Worm (Caenorhabditis elegans) whole organism, L1 larva: ENCODE data around the gene T19C3.6.

ENCODE experiments used
- C34B4.2 ChIP-seq: sonication (generic microtip); optimal IDR thresholded peaks from 2 replicates; lab custom pipeline; 2017; ENCODE audit warnings: mild to moderate bottlenecking, missing genetic modification characterization, missing compliant biosample characterization
- F16B12.6 ChIP-seq: fragments of 150-350 bp; optimal IDR thresholded peaks from 2 replicates; lab custom pipeline; 2014; ENCODE audit warnings: missing biosample characterization, missing genetic modification characterization
- Y116A8C.19 ChIP-seq: sonication (generic microtip); optimal IDR thresholded peaks from 2 replicates; lab custom pipeline; 2016; ENCODE audit warnings: missing compliant biosample characterization, missing genetic modification characterization, borderline replicate concordance
- aha-1 ChIP-seq: fragments of 150-350 bp; optimal IDR thresholded peaks from 2 replicates; lab custom pipeline; 2014; ENCODE audit warnings: missing biosample characterization, missing genetic modification characterization
- alr-1 ChIP-seq: fragments of 200-800 bp; sonication (Bioruptor generic); optimal IDR thresholded peaks from 2 replicates; lab custom pipeline; 2018; ENCODE audit warnings: borderline replicate concordance, mild to moderate bottlenecking, missing genetic modification characterization, missing compliant biosample characterization
- aly-2 ChIP-seq: fragments of 150-350 bp; optimal IDR thresholded peaks from 2 replicates; lab custom pipeline; 2014; ENCODE audit warnings: missing biosample characterization, missing genetic modification characterization
- ceh-8 ChIP-seq: fragments of 200-800 bp; sonication (Bioruptor generic); optimal IDR thresholded peaks from 2 replicates; lab custom pipeline; 2018; ENCODE audit warnings: mild to moderate bottlenecking, missing genetic modification characterization, moderate library complexity, missing compliant biosample characterization
- ceh-82 ChIP-seq, 3 experiments: fragments of 150-350 bp in 1 of 3; sonication (generic microtip) in 2 of 3; optimal IDR thresholded peaks; 2 replicates each; lab custom pipeline; 2014 to 2017; ENCODE audit warnings: missing biosample characterization in 3 of 3, missing genetic modification characterization in 3 of 3
- ceh-90 ChIP-seq: sonication (generic microtip); optimal IDR thresholded peaks from 2 replicates; lab custom pipeline; 2016; ENCODE audit warnings: missing genetic modification characterization, missing compliant biosample characterization
- ces-1 ChIP-seq: fragments of 150-350 bp; optimal IDR thresholded peaks from 2 replicates; lab custom pipeline; 2014; ENCODE audit warnings: missing biosample characterization, missing genetic modification reagents, missing genetic modification characterization
- egl-13 ChIP-seq: sonication (generic microtip); optimal IDR thresholded peaks from 2 replicates; lab custom pipeline; 2016; ENCODE audit warnings: missing genotype, missing genetic modification reagents, missing genetic modification characterization, missing compliant biosample characterization
- elt-3 ChIP-seq, 6 experiments: fragments of 150-350 bp in 1 of 6; sonication (generic microtip); optimal IDR thresholded peaks; 2 replicates each; lab custom pipeline; 2017 to 2018; ENCODE audit warnings: missing biosample characterization in 6 of 6, missing genetic modification characterization in 6 of 6, inconsistent platforms in 1 of 6
- ets-5 ChIP-seq: fragments of 200-800 bp; sonication (Bioruptor generic); IDR thresholded peaks from 2 replicates; pipeline ENCODE4 v1.3.6; 2022; ENCODE audit warnings: missing genetic modification characterization, missing compliant biosample characterization
- fkh-10 ChIP-seq: sonication (generic microtip); optimal IDR thresholded peaks from 2 replicates; lab custom pipeline; 2017; ENCODE audit warnings: missing biosample characterization, missing genetic modification reagents, missing genetic modification characterization
- fkh-4 ChIP-seq: sonication (generic microtip); optimal IDR thresholded peaks from 2 replicates; lab custom pipeline; 2016; ENCODE audit warnings: missing compliant biosample characterization, missing genetic modification characterization, borderline replicate concordance
- fkh-8 ChIP-seq: sonication (generic microtip); optimal IDR thresholded peaks from 2 replicates; lab custom pipeline; 2016; ENCODE audit warnings: mild to moderate bottlenecking, missing genetic modification characterization, missing compliant biosample characterization
- grh-1 ChIP-seq: fragments of 200-800 bp; sonication (Bioruptor generic); IDR thresholded peaks from 2 replicates; pipeline ENCODE4 v1.3.6; 2022; ENCODE audit warnings: missing genetic modification reagents, missing genetic modification characterization, missing compliant biosample characterization
- hlh-4 ChIP-seq: sonication (generic microtip); optimal IDR thresholded peaks from 2 replicates; lab custom pipeline; 2016; ENCODE audit warnings: mild to moderate bottlenecking, missing genetic modification characterization, missing compliant biosample characterization
- lin-14 ChIP-seq: fragments of 200-800 bp; sonication (Bioruptor generic); optimal IDR thresholded peaks from 2 replicates; lab custom pipeline; 2018; ENCODE audit warnings: mild to moderate bottlenecking, missing genetic modification characterization, moderate library complexity, missing compliant biosample characterization
- lin-15B ChIP-seq: fragments of 150-350 bp; sonication (generic microtip); optimal IDR thresholded peaks from 3 replicates; lab custom pipeline; 2014; ENCODE audit warnings: missing biosample characterization, missing genetic modification characterization
- mdl-1 ChIP-seq, 2 experiments: fragments of 150-350 bp; optimal IDR thresholded peaks; 2 replicates each; lab custom pipeline; 2014 to 2017; ENCODE audit warnings: missing biosample characterization in 2 of 2, missing genetic modification characterization in 2 of 2, inconsistent platforms in 1 of 2
- mep-1 ChIP-seq: fragments of 150-350 bp; optimal IDR thresholded peaks from 2 replicates; lab custom pipeline; 2014; ENCODE audit warnings: missing biosample characterization, missing genetic modification characterization
- nhr-11 ChIP-seq: fragments of 150-350 bp; optimal IDR thresholded peaks from 2 replicates; lab custom pipeline; 2014; ENCODE audit warnings: missing biosample characterization, missing genetic modification characterization
- nhr-12 ChIP-seq: sonication (generic microtip); optimal IDR thresholded peaks from 2 replicates; lab custom pipeline; 2017; ENCODE audit warnings: missing biosample characterization, missing genetic modification characterization
- nhr-20 ChIP-seq: sonication (generic microtip); optimal IDR thresholded peaks from 2 replicates; lab custom pipeline; 2016; ENCODE audit warnings: mild to moderate bottlenecking, missing genetic modification characterization, missing compliant biosample characterization
- nhr-71 ChIP-seq: sonication (generic microtip); optimal IDR thresholded peaks from 2 replicates; lab custom pipeline; 2016; ENCODE audit warnings: mild to moderate bottlenecking, missing genetic modification characterization, moderate library complexity, missing compliant biosample characterization
- nhr-84 ChIP-seq: sonication (generic microtip); optimal IDR thresholded peaks from 2 replicates; lab custom pipeline; 2017; ENCODE audit warnings: missing biosample characterization, missing genetic modification characterization
- nhr-85 ChIP-seq: sonication (generic microtip); peaks from one replicate; lab custom pipeline; 2016; ENCODE audit warnings: missing genetic modification characterization, inconsistent platforms, missing compliant biosample characterization
- nhr-90 ChIP-seq: sonication (generic microtip); optimal IDR thresholded peaks from 2 replicates; lab custom pipeline; 2016; ENCODE audit warnings: mild to moderate bottlenecking, missing genetic modification characterization, missing compliant biosample characterization; ENCODE audit not compliant: poor library complexity
- pag-3 ChIP-seq: sonication (generic microtip); optimal IDR thresholded peaks from 2 replicates; lab custom pipeline; 2017; ENCODE audit warnings: missing genetic modification characterization, mild to moderate bottlenecking, missing compliant biosample characterization, antibody characterized with exemption, borderline replicate concordance; ENCODE audit not compliant: insufficient read depth
- pqm-1 ChIP-seq: sonication (generic microtip); optimal IDR thresholded peaks from 3 replicates; lab custom pipeline; 2017; ENCODE audit warnings: missing biosample characterization, missing genetic modification characterization
- rnt-1 ChIP-seq: sonication (generic microtip); optimal IDR thresholded peaks from 2 replicates; lab custom pipeline; 2016; ENCODE audit warnings: mild to moderate bottlenecking, missing genetic modification characterization, moderate library complexity, missing compliant biosample characterization
- skn-1 ChIP-seq: fragments of 150-350 bp; optimal IDR thresholded peaks from 2 replicates; lab custom pipeline; 2014; ENCODE audit warnings: missing biosample characterization, missing genetic modification characterization
- snpc-4 ChIP-seq: fragments of 150-350 bp; optimal IDR thresholded peaks from 2 replicates; lab custom pipeline; 2014; ENCODE audit warnings: missing biosample characterization, missing genetic modification characterization
- sox-4 ChIP-seq: sonication (generic microtip); optimal IDR thresholded peaks from 2 replicates; lab custom pipeline; 2016; ENCODE audit warnings: missing genetic modification characterization, missing compliant biosample characterization
- sup-37 ChIP-seq: fragments of 200-800 bp; sonication (Bioruptor generic); optimal IDR thresholded peaks from 2 replicates; lab custom pipeline; 2018; ENCODE audit warnings: mild to moderate bottlenecking, missing genetic modification characterization, missing compliant biosample characterization
- tlp-1 ChIP-seq: fragments of 150-350 bp; optimal IDR thresholded peaks from 2 replicates; lab custom pipeline; 2014; ENCODE audit warnings: missing biosample characterization, missing genetic modification characterization
- unc-30 ChIP-seq: sonication (generic microtip); optimal IDR thresholded peaks from 2 replicates; lab custom pipeline; 2017; ENCODE audit warnings: missing biosample characterization, missing genetic modification characterization
- unc-62 ChIP-seq: fragments of 150-350 bp; optimal IDR thresholded peaks from 2 replicates; lab custom pipeline; 2014; ENCODE audit warnings: missing biosample characterization, missing genetic modification reagents, missing genetic modification characterization
- unc-86 ChIP-seq: sonication (generic microtip); optimal IDR thresholded peaks from 2 replicates; lab custom pipeline; 2016; ENCODE audit warnings: missing genetic modification characterization, missing compliant biosample characterization
- unc-98 ChIP-seq: fragments of 200-800 bp; sonication (Bioruptor generic); IDR thresholded peaks from 2 replicates; pipeline ENCODE4 v1.3.6; 2022; ENCODE audit warnings: missing genetic modification characterization, missing compliant biosample characterization
- xbp-1 ChIP-seq: sonication (generic microtip); optimal IDR thresholded peaks from 2 replicates; lab custom pipeline; 2016; ENCODE audit warnings: missing genetic modification characterization, missing compliant biosample characterization
- zag-1 ChIP-seq: fragments of 150-350 bp; optimal IDR thresholded peaks from 2 replicates; lab custom pipeline; 2014; ENCODE audit warnings: missing biosample characterization, missing genetic modification characterization
- zip-4 ChIP-seq: fragments of 200-800 bp; sonication (Bioruptor generic); optimal IDR thresholded peaks from 2 replicates; lab custom pipeline; 2018; ENCODE audit warnings: mild to moderate bottlenecking, missing genetic modification characterization, moderate library complexity, missing compliant biosample characterization
- ztf-11 ChIP-seq, 2 experiments: sonication (generic microtip); optimal IDR thresholded peaks; 2 replicates each; lab custom pipeline; 2016 to 2017; ENCODE audit warnings: missing genetic modification characterization in 2 of 2, missing biosample characterization in 1 of 2, missing compliant biosample characterization in 1 of 2
- ztf-4 ChIP-seq: fragments of 150-350 bp; optimal IDR thresholded peaks from 2 replicates; lab custom pipeline; 2014; ENCODE audit warnings: missing biosample characterization, missing genetic modification characterization

Gene T19C3.6

ce11 chrIII:598168-598567 lies 33.2 kb downstream of the T19C3.6 start (continued):
- no peak for TF ChIP-seq sox-4 (tag; lab: Kevin White, UChicago)
- TF ChIP-seq pag-3 (tag; lab: Kevin White, UChicago): no peak
- peak; percentile 2 to 65 (median 50) for TF ChIP-seq ceh-82 (tag; optimal IDR thresholded peaks at IDR 0.05; lab: Kevin White, UChicago)
- TF ChIP-seq aha-1: no peak
- TF ChIP-seq unc-62: no peak
- TF ChIP-seq elt-3 (tag; optimal IDR thresholded peaks at IDR 0.05; lab: Kevin White, UChicago): no peak
- no peak for TF ChIP-seq lin-15B (tag; lab: Kevin White, UChicago)
- no peak for TF ChIP-seq ceh-90 (tag; lab: Kevin White, UChicago)
- peak; percentile 38 for TF ChIP-seq unc-86 (tag; lab: Kevin White, UChicago)
- no peak for TF ChIP-seq rnt-1
- peak; percentile 41 for TF ChIP-seq xbp-1
- TF ChIP-seq fkh-4 (tag; lab: Kevin White, UChicago): no peak
- no peak for TF ChIP-seq ztf-4
- TF ChIP-seq C34B4.2 (tag; lab: Kevin White, UChicago): no peak
- no peak for TF ChIP-seq nhr-85 (tag; lab: Kevin White, UChicago)
- no peak for TF ChIP-seq unc-30
- TF ChIP-seq ceh-8 (GFP tag; lab: Kevin White, UChicago): no peak
- no peak for TF ChIP-seq hlh-4 (tag; lab: Kevin White, UChicago)
- no peak for TF ChIP-seq aly-2 (tag; lab: Kevin White, UChicago)
- no peak for TF ChIP-seq tlp-1 (tag; lab: Kevin White, UChicago)
- peak; percentile 34 for TF ChIP-seq snpc-4 (tag; lab: Kevin White, UChicago)
- no peak for TF ChIP-seq alr-1 (tag; lab: Kevin White, UChicago)
- TF ChIP-seq fkh-8 (tag; lab: Kevin White, UChicago): peak; percentile 45
- no peak for TF ChIP-seq Y116A8C.19 (tag; lab: Kevin White, UChicago)
- TF ChIP-seq nhr-20 (tag; lab: Kevin White, UChicago): peak; percentile 37
- peak; percentile 76 for TF ChIP-seq fkh-10 (GFP tag; lab: Kevin White, UChicago)
- no peak for TF ChIP-seq nhr-12 (tag; lab: Kevin White, UChicago)
- no peak for TF ChIP-seq zip-4 (GFP tag; lab: Kevin White, UChicago)
- no peak for TF ChIP-seq ces-1 (GFP tag; lab: Kevin White, UChicago)
- TF ChIP-seq egl-13: no peak
- TF ChIP-seq grh-1 (GFP tag; lab: Robert Waterston, UW): no peak
- no peak for TF ChIP-seq ets-5 (GFP tag; lab: Robert Waterston, UW)
- TF ChIP-seq unc-98 (GFP tag; lab: Robert Waterston, UW): no peak
- peak in 1 of 2 experiments; percentile 52 for TF ChIP-seq mdl-1 (tag; optimal IDR thresholded peaks at IDR 0.05; lab: Kevin White, UChicago)
- TF ChIP-seq sup-37 (GFP tag; lab: Kevin White, UChicago): no peak
- peak in 1 of 2 experiments; percentile 3 for TF ChIP-seq ztf-11 (tag; optimal IDR thresholded peaks at IDR 0.05; lab: Kevin White, UChicago)
- TF ChIP-seq pqm-1 (tag; lab: Kevin White, UChicago): no peak
- TF ChIP-seq lin-14 (GFP tag; lab: Kevin White, UChicago): peak; percentile 93
- TF ChIP-seq mep-1 (tag; lab: Kevin White, UChicago): peak; percentile 76
- peak; percentile 34 for TF ChIP-seq nhr-11
- TF ChIP-seq, all 84 proteins: peak for 31

ce11 chrIII:595449-595848 lies 35.9 kb downstream of the T19C3.6 start:
- no peak for TF ChIP-seq elt-3 (tag; optimal IDR thresholded peaks at IDR 0.05; lab: Kevin White, UChicago)
- TF ChIP-seq nhr-84 (tag; lab: Kevin White, UChicago): no peak
- TF ChIP-seq zag-1 (tag; lab: Kevin White, UChicago): no peak
- no peak for TF ChIP-seq ceh-8 (GFP tag; lab: Kevin White, UChicago)
- no peak for TF ChIP-seq nhr-71 (tag; lab: Kevin White, UChicago)
- no peak for TF ChIP-seq Y116A8C.19 (tag; lab: Kevin White, UChicago)
- no peak for TF ChIP-seq skn-1 (tag; lab: Kevin White, UChicago)
- TF ChIP-seq F16B12.6 (tag; lab: Kevin White, UChicago): no peak
- no peak for TF ChIP-seq aha-1
- no peak for TF ChIP-seq aly-2 (tag; lab: Kevin White, UChicago)
- no peak for TF ChIP-seq nhr-90 (tag; lab: Kevin White, UChicago)
